Fruit fly (Drosophila melanogaster): ENCODE data around the gene msn.

The msn gene

DNA sequence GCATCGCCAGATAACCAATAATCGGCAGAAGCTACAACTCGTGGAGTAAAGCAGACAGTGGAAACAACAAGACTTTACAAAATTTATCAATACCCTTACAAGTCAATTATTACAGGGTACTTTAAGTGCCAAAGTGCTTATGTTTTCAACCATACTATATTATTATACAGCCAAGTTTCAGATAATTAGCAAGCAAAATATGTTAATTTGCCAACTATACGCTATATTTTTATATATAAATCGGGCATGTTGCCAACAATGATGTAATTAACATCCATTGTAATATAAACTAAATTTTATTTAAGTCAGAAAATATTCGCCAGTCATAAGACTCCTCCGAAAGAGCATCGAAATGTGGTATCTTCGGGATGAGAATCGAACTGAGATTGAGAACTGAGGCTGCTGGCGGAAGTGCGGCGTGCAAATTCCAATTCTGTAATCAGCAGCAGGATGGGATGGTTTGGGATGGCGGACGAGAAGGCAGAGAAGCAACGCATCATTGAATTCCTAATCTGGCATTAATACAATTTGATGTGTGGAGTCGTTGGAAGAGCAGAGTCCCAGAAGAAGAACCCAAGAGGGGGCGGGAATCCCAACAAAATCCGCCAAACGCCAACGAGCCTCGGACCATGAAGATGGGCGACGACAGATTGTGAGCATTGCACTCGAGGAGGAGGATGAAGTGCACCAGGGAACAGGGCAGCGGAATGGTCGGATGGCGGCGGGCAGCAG, 53.2 kb downstream of the msn start:
- TF ChIP-seq usp (GFP tag; optimal IDR thresholded peaks at IDR 0.05), result no peak
- no peak for TF ChIP-seq Hr83 (GFP tag; optimal IDR thresholded peaks at IDR 0.05; ENCODE audit: poor library complexity, severe bottlenecking)
- TF ChIP-seq dsf (GFP tag; optimal IDR thresholded peaks at IDR 0.05; ENCODE audit: borderline replicate concordance), result no peak
- TF ChIP-seq Rel (GFP tag; optimal IDR thresholded peaks at IDR 0.05), result no peak
- TF ChIP-seq Rel (tag; optimal IDR thresholded peaks at IDR 0.05), result peak; percentile 91
- TF ChIP-seq Myc (optimal IDR thresholded peaks at IDR 0.05), result no peak
- TF ChIP-seq pan (optimal IDR thresholded peaks at IDR 0.05), result no peak
- TF ChIP-seq rgr (GFP tag; optimal IDR thresholded peaks at IDR 0.05), result no peak
- peak; percentile 25 for TF ChIP-seq fru (GFP tag; optimal IDR thresholded peaks at IDR 0.05)
- TF ChIP-seq HLH106 (tag; optimal IDR thresholded peaks at IDR 0.05), result peak; percentile 52
- TF ChIP-seq jim (GFP tag; optimal IDR thresholded peaks at IDR 0.05), result no peak
- TF ChIP-seq Sp1 (GFP tag; optimal IDR thresholded peaks at IDR 0.05), result peak; percentile 20
- no peak for TF ChIP-seq dl (GFP tag; optimal IDR thresholded peaks at IDR 0.05; ENCODE audit: insufficient read depth in 1 of 2, partially characterized antibody in 2 of 2)
- TF ChIP-seq h (GFP tag; optimal IDR thresholded peaks at IDR 0.05), result peak; percentile 45
- TF ChIP-seq dmrt93B (GFP tag; optimal IDR thresholded peaks at IDR 0.05), result peak; percentile 30
- no peak for TF ChIP-seq sv (GFP tag; optimal IDR thresholded peaks at IDR 0.05)
- TF ChIP-seq woc (GFP tag; optimal IDR thresholded peaks at IDR 0.05), result no peak

DNA sequence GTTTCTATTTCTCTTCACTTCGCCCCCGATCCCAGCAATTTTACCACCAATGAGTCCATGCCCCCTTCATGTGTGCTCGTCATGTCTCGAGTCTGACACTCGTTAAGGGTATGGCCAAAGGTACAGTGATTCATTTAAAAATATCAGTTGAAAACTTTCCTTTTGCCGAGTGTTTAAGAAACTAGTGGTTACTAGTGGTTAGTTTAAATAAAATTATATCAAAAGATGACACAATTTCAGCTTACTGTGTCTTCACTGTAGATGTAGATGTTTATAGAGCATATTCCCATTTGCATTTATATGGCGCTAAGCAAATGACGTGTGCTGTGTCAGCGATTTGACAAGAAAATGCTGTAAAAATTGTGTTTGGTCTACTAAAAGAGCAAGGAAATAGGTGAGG, 54.0 kb downstream of the msn start:
- TF ChIP-seq CG9705 (GFP tag; optimal IDR thresholded peaks at IDR 0.05) (no peak), CrebA (GFP tag; optimal IDR thresholded peaks at IDR 0.05; ENCODE audit: borderline replicate concordance) (no peak), Hr83 (GFP tag; optimal IDR thresholded peaks at IDR 0.05; ENCODE audit: poor library complexity, severe bottlenecking) (no peak), brk (GFP tag; optimal IDR thresholded peaks at IDR 0.05) (no peak), rgr (GFP tag; optimal IDR thresholded peaks at IDR 0.05) (no peak)

DNA sequence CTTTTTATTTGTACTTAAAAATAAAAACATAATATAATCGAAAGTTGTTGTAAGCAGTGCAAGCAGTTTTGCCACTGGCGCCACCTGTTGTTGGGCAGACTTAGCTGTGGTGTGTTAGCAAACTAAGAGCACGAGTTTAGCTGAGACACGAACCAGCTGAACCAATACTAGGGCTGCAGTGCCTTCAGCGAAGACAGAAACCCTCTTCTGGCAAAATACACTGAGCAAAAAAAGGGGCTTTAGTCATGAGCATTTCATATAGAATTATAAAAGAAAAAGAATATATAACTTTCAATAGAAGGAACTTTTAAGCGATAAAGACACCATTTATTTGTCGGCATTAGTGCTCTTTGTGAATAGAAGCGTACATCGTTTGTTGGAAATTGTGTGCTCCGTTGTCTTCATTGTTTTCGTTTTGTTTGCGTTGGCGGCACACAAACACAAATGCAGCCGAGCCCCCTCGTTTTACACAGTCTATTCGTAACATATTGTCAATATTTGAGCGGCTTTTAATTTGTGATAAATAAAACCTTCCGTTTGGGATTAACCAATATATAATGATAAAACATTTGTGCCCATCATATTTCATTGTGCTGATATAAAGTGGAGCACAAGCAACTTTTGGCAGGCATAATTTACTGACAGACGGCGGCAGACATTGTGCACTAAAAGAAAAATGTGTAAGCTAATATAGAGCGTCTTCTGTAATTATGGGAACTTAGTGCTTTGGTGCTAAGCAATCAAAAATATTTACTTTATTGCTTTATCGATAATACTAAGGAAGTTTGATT, 54.8 kb downstream of the msn start:
- TF ChIP-seq GATAd (GFP tag; optimal IDR thresholded peaks at IDR 0.05), result no peak
- TF ChIP-seq CG32264 (GFP tag; optimal IDR thresholded peaks at IDR 0.05), result no peak
- TF ChIP-seq dsf (GFP tag; optimal IDR thresholded peaks at IDR 0.05; ENCODE audit: borderline replicate concordance), result no peak
- no peak for TF ChIP-seq tai (GFP tag; optimal IDR thresholded peaks at IDR 0.05)
- no peak for TF ChIP-seq jim (GFP tag; optimal IDR thresholded peaks at IDR 0.05)
- peak; percentile 78 for TF ChIP-seq Myc (optimal IDR thresholded peaks at IDR 0.05)
- TF ChIP-seq h (GFP tag; optimal IDR thresholded peaks at IDR 0.05), result peak; percentile 62
- TF ChIP-seq OdsH (GFP tag; optimal IDR thresholded peaks at IDR 0.05), result peak; percentile 51
- no peak for TF ChIP-seq Mio (GFP tag; optimal IDR thresholded peaks at IDR 0.05)
- peak; percentile 42 for TF ChIP-seq fru (GFP tag; optimal IDR thresholded peaks at IDR 0.05)
- TF ChIP-seq Hr83 (GFP tag; optimal IDR thresholded peaks at IDR 0.05; ENCODE audit: poor library complexity, severe bottlenecking), result peak; percentile 32
- TF ChIP-seq brk (GFP tag; optimal IDR thresholded peaks at IDR 0.05), result peak; percentile 45
- peak in 1 of 2 experiments; percentile 54 for TF ChIP-seq foxo (GFP tag; optimal IDR thresholded peaks at IDR 0.05)
- TF ChIP-seq CrebA (GFP tag; optimal IDR thresholded peaks at IDR 0.05; ENCODE audit: borderline replicate concordance), result no peak
- TF ChIP-seq CG9705 (GFP tag; optimal IDR thresholded peaks at IDR 0.05), result no peak
- peak; percentile 25 for TF ChIP-seq dmrt93B (GFP tag; optimal IDR thresholded peaks at IDR 0.05)
- no peak for TF ChIP-seq Hr78 (GFP tag; optimal IDR thresholded peaks at IDR 0.05)
- no peak for TF ChIP-seq Abd-B (GFP tag; optimal IDR thresholded peaks at IDR 0.05)
- TF ChIP-seq Hnf4 (GFP tag; optimal IDR thresholded peaks at IDR 0.05), result peak; percentile 41
- no peak for TF ChIP-seq lola (GFP tag; optimal IDR thresholded peaks at IDR 0.05)
- peak; percentile 29 for TF ChIP-seq Sp1 (GFP tag; optimal IDR thresholded peaks at IDR 0.05)
- no peak for TF ChIP-seq pan (optimal IDR thresholded peaks at IDR 0.05)
- TF ChIP-seq Dif (GFP tag; optimal IDR thresholded peaks at IDR 0.05; ENCODE audit: partially characterized antibody), result no peak
- TF ChIP-seq Dfd (GFP tag; optimal IDR thresholded peaks at IDR 0.05), result no peak
- TF ChIP-seq woc (GFP tag; optimal IDR thresholded peaks at IDR 0.05), result no peak
- peak; percentile 37 for TF ChIP-seq HLH106 (tag; optimal IDR thresholded peaks at IDR 0.05)
- peak; percentile 24 for TF ChIP-seq psq (GFP tag; optimal IDR thresholded peaks at IDR 0.05)
- peak; percentile 57 for TF ChIP-seq ey (GFP tag; optimal IDR thresholded peaks at IDR 0.05)
- peak; percentile 4 for TF ChIP-seq Rel (GFP tag; optimal IDR thresholded peaks at IDR 0.05)
- no peak for TF ChIP-seq Rel (tag; optimal IDR thresholded peaks at IDR 0.05)
- no peak for TF ChIP-seq dl (GFP tag; optimal IDR thresholded peaks at IDR 0.05; ENCODE audit: insufficient read depth in 1 of 2, partially characterized antibody in 2 of 2)
- TF ChIP-seq br (GFP tag; optimal IDR thresholded peaks at IDR 0.05), result peak; percentile 55
- peak; percentile 34 for TF ChIP-seq sage (GFP tag; optimal IDR thresholded peaks at IDR 0.05)
- no peak for TF ChIP-seq usp (GFP tag; optimal IDR thresholded peaks at IDR 0.05)
- no peak for TF ChIP-seq Vsx2 (GFP tag; optimal IDR thresholded peaks at IDR 0.05; ENCODE audit: partially characterized antibody)
- no peak for TF ChIP-seq Jra (GFP tag; optimal IDR thresholded peaks at IDR 0.05)
- TF ChIP-seq N (GFP tag; optimal IDR thresholded peaks at IDR 0.05), result peak; percentile 42
- TF ChIP-seq rgr (GFP tag; optimal IDR thresholded peaks at IDR 0.05), result peak; percentile 25
- peak; percentile 79 for TF ChIP-seq sv (GFP tag; optimal IDR thresholded peaks at IDR 0.05)

All from whole organism, wandering third instar larva.